Fruit fly (Drosophila melanogaster) whole organism, prepupa: ENCODE results near the gene CSN8.

Experiments
- CG10669 ChIP-seq: fragments of 200-800 bp; sonication (Bioruptor generic); optimal IDR thresholded peaks from 3 replicates; lab custom pipeline; 2018; ENCODE audit warnings: missing biosample characterization, mild to moderate bottlenecking, missing genetic modification characterization, moderate library complexity
- CG11902 ChIP-seq: fragments of 200-800 bp; sonication (Bioruptor generic); optimal IDR thresholded peaks from 3 replicates; lab custom pipeline; 2016; ENCODE audit warnings: missing biosample characterization, missing genetic modification characterization
- CG34406 ChIP-seq: fragments of 200-800 bp; sonication (Bioruptor generic); optimal IDR thresholded peaks from 3 replicates; lab custom pipeline; 2016; ENCODE audit warnings: missing biosample characterization, missing genetic modification characterization
- CG6854 ChIP-seq: fragments of 200-800 bp; sonication (Bioruptor generic); optimal IDR thresholded peaks from 2 replicates; lab custom pipeline; 2017; ENCODE audit warnings: missing biosample characterization, mild to moderate bottlenecking, missing genetic modification characterization
- CG9139 ChIP-seq: fragments of 200-800 bp; sonication (Bioruptor generic); optimal IDR thresholded peaks from 3 replicates; lab custom pipeline; 2017; ENCODE audit warnings: missing biosample characterization, mild to moderate bottlenecking, missing genetic modification characterization
- Eip75B ChIP-seq: fragments of 200-800 bp; sonication (Bioruptor generic); optimal IDR thresholded peaks from 3 replicates; lab custom pipeline; 2016; ENCODE audit warnings: missing biosample characterization, missing genetic modification characterization
- Sox102F ChIP-seq: fragments of 200-800 bp; sonication (Bioruptor generic); optimal IDR thresholded peaks from 2 replicates; lab custom pipeline; 2016; ENCODE audit warnings: missing biosample characterization, mild to moderate bottlenecking, missing genetic modification characterization
- dac ChIP-seq: fragments of 200-800 bp; sonication (Bioruptor generic); optimal IDR thresholded peaks from 2 replicates; lab custom pipeline; 2017; ENCODE audit warnings: missing biosample characterization, mild to moderate bottlenecking, missing genetic modification characterization
- fd85E ChIP-seq: fragments of 200-800 bp; sonication (Bioruptor generic); optimal IDR thresholded peaks from 3 replicates; lab custom pipeline; 2016; ENCODE audit warnings: missing biosample characterization, missing genetic modification characterization
- pdm3 ChIP-seq: fragments of 200-800 bp; sonication (Bioruptor generic); optimal IDR thresholded peaks from 3 replicates; lab custom pipeline; 2016; ENCODE audit warnings: missing biosample characterization, missing genetic modification characterization
- svp ChIP-seq: fragments of 200-800 bp; sonication (Bioruptor generic); peaks from one replicate; lab custom pipeline; 2016; ENCODE audit warnings: missing biosample characterization, missing genetic modification characterization
- vri ChIP-seq: fragments of 200-800 bp; sonication (Bioruptor generic); optimal IDR thresholded peaks from 3 replicates; lab custom pipeline; 2016; ENCODE audit warnings: missing biosample characterization, mild to moderate bottlenecking, missing genetic modification characterization

DNA sequence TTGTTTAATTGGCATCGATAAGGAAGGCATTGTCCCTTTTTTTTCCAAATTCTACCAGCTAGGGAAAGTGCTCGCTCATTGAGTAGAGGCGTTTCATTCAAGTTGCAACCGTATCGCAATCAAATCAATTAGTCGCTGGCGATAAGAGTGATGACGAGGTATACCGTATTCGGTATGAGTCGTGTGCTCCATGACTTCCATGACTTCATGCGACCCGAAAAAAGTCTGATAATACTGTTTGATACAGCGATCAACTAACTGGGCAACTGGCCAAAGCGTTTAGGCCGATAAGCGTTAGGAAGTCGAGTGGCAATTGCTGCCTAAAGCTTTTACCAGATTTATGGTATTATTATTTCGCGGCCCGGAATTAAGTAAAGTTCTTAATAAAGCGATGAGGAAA, 20.1 kb upstream of the CSN8 start:
- TF ChIP-seq vri (peak; percentile 70), Sox102F (GFP tag; lab: Kevin White, UChicago) (no peak), fd85E (GFP tag; lab: Kevin White, UChicago) (no peak), Eip75B (GFP tag; lab: Kevin White, UChicago) (no peak), CG11902 (no peak), svp (peak; percentile 84), CG9139 (no peak), dac (GFP tag; lab: Kevin White, UChicago) (no peak), CG34406 (GFP tag; lab: Kevin White, UChicago) (no peak), CG6854 (GFP tag; lab: Kevin White, UChicago) (no peak), pdm3 (GFP tag; lab: Kevin White, UChicago) (no peak), CG10669 (GFP tag; lab: Kevin White, UChicago) (no peak)
